Fruit fly (Drosophila melanogaster): ENCODE results near the gene CG2211.
A peak's percentile ranks its signal among the peaks of the same experiment; 100 is the strongest.

Gene CG2211

DNA sequence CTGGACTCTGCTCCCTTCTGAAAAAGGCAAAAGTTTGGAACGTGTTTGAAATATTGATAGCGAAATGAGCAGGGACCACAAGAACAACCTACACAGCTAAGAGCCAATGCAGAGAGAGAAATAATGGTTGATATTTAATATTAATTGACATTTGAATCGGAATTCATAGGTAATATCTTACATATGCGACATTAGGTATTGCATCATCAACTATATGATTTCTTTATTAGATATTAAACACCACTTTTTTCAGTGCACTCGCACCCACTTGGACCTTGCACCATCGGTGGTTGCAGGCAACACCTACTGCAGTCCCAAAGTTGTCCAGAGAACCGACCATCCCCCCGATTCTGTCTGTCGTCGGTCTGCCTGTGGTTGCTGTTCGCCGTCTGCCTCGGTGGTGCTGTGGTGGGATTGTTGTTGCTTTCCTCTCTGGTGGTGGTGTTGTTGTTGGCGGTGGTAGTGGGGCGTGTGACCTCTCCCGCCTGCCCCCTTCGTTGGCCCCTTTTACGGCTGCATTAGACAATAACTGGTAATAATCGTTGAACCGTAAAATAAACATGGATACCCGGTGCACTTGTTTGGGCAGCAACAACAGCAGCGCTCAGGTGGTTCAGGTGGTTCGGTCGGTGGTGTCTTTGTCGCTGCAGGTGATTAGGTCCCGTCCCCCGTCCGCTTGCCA is 43.8 kb upstream of the CG2211 start (continued):
- TF ChIP-seq ind (GFP tag; optimal IDR thresholded peaks at IDR 0.05) (peak; percentile 4), CG16813 (GFP tag; IDR thresholded peaks at IDR 0.05; ENCODE audit: partially characterized antibody) (no peak), CG6813 (GFP tag; optimal IDR thresholded peaks at IDR 0.05) (peak; percentile 14), BEAF-32 (GFP tag; optimal IDR thresholded peaks at IDR 0.05) (no peak), CG3838 (GFP tag; optimal IDR thresholded peaks at IDR 0.05) (peak; percentile 5), CG15073 (GFP tag; optimal IDR thresholded peaks at IDR 0.05) (no peak), Dfd (GFP tag; optimal IDR thresholded peaks at IDR 0.05) (no peak), CG10321 (GFP tag; IDR thresholded peaks at IDR 0.05) (no peak), CG17612 (GFP tag; IDR thresholded peaks at IDR 0.05) (no peak), vvl (GFP tag; IDR thresholded peaks at IDR 0.05) (peak; percentile 88), ap (GFP tag; IDR thresholded peaks at IDR 0.05) (peak; percentile 31; the same call in 1 of the 2 replicates), pb (GFP tag; optimal IDR thresholded peaks at IDR 0.05) (no peak), slp2 (GFP tag; optimal IDR thresholded peaks at IDR 0.05) (peak; percentile 20), Bgb (GFP tag; IDR thresholded peaks at IDR 0.05; ENCODE audit: partially characterized antibody) (no peak), amos (GFP tag; IDR thresholded peaks at IDR 0.05; ENCODE audit: partially characterized antibody) (no peak), tio (GFP tag; optimal IDR thresholded peaks at IDR 0.05) (no peak), wor (GFP tag; IDR thresholded peaks at IDR 0.05) (no peak), Trl (optimal IDR thresholded peaks at IDR 0.05) (no peak), Trl (GFP tag; optimal IDR thresholded peaks at IDR 0.05) (no peak), CG15601 (tag; optimal IDR thresholded peaks at IDR 0.05) (peak; percentile 39), Dip2 (GFP tag; IDR thresholded peaks at IDR 0.05) (no peak), CG32532 (GFP tag; IDR thresholded peaks at IDR 0.05) (peak; percentile 40), p53 (GFP tag; optimal IDR thresholded peaks at IDR 0.05) (no peak), Lim3 (GFP tag; IDR thresholded peaks at IDR 0.05) (no peak), Hand (GFP tag; optimal IDR thresholded peaks at IDR 0.05) (no peak), CG17359 (tag; optimal IDR thresholded peaks at IDR 0.05) (peak; percentile 60), CG12942 (GFP tag; optimal IDR thresholded peaks at IDR 0.05) (no peak), inv (GFP tag; IDR thresholded peaks at IDR 0.05; ENCODE audit: partially characterized antibody) (no peak), CG10979 (tag; optimal IDR thresholded peaks at IDR 0.05) (peak; percentile 78), Bteb2 (GFP tag; optimal IDR thresholded peaks at IDR 0.05) (no peak), run (tag; optimal IDR thresholded peaks at IDR 0.05) (no peak), mam (GFP tag; optimal IDR thresholded peaks at IDR 0.05) (peak; percentile 7), zen (tag; optimal IDR thresholded peaks at IDR 0.05) (peak; percentile 22), eyg (GFP tag; optimal IDR thresholded peaks at IDR 0.05) (peak; percentile 42), CG18011 (GFP tag; optimal IDR thresholded peaks at IDR 0.05) (no peak), slou (GFP tag; optimal IDR thresholded peaks at IDR 0.05) (no peak), en (GFP tag; optimal IDR thresholded peaks at IDR 0.05) (no peak), CG14014 (GFP tag; IDR thresholded peaks at IDR 0.05) (peak; percentile 24; the same call in 1 of the 2 replicates), vnd (GFP tag; IDR thresholded peaks at IDR 0.05; ENCODE audit: partially characterized antibody) (no peak), tna (GFP tag; IDR thresholded peaks at IDR 0.05; ENCODE audit: partially characterized antibody) (0 out of 2 replicates have a peak, but pooled peaks have one; percentile 30), Jarid2 (GFP tag; optimal IDR thresholded peaks at IDR 0.05) (peak; percentile 22), BtbVII (GFP tag; optimal IDR thresholded peaks at IDR 0.05) (peak; percentile 21), tll (GFP tag; optimal IDR thresholded peaks at IDR 0.05) (no peak), CG6854 (GFP tag; optimal IDR thresholded peaks at IDR 0.05) (no peak), CG8359 (GFP tag; optimal IDR thresholded peaks at IDR 0.05; ENCODE audit: borderline replicate concordance) (peak; percentile 10), gro (GFP tag; optimal IDR thresholded peaks at IDR 0.05) (no peak), shn (GFP tag; optimal IDR thresholded peaks at IDR 0.05) (no peak), CG30431 (GFP tag; optimal IDR thresholded peaks at IDR 0.05) (peak; percentile 56), CG8281 (tag; optimal IDR thresholded peaks at IDR 0.05) (peak; percentile 35)

Data from whole organism, embryonic.